Fruit fly (Drosophila melanogaster): ENCODE measurements around the gene CG14137.
A peak's percentile ranks its signal among the peaks of the same experiment; 100 is the strongest.

Gene CG14137

DNA sequence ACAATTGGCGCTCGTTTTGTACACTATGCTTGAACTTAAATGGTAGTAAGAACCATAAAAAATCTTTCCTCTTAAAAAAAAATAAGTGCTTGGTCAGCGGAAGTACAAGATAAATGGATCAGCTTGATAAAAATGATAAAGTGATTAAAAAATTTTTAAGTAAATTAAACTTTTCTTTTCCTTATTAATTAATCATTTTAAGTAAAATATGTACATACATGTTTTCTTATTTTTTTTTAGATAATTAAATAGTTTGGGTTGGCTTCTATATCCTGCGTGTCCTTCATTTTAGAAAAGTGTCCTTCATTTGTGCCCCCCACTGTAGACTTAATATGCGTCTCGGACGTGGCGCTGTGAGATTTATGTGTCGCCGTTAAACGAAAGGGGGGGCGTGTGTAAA, 43.2 kb downstream of the CG14137 start (continued):
- peak; percentile 44 for TF ChIP-seq CG18619 (GFP tag; optimal IDR thresholded peaks at IDR 0.05)
- no peak for TF ChIP-seq jing (GFP tag; optimal IDR thresholded peaks at IDR 0.05)
- TF ChIP-seq CG11695 (GFP tag; IDR thresholded peaks at IDR 0.05): 0 out of 3 replicates have a peak, but pooled peaks have one; percentile 13
- no peak for TF ChIP-seq cas (GFP tag; IDR thresholded peaks at IDR 0.05)
- no peak for TF ChIP-seq Six4 (GFP tag; optimal IDR thresholded peaks at IDR 0.05)
- no peak for TF ChIP-seq yki (optimal IDR thresholded peaks at IDR 0.05)
- no peak for TF ChIP-seq Dll (GFP tag; IDR thresholded peaks at IDR 0.05; ENCODE audit: partially characterized antibody)
- no peak for TF ChIP-seq CG12071 (GFP tag; optimal IDR thresholded peaks at IDR 0.05)
- no peak for TF ChIP-seq CG4730 (GFP tag; IDR thresholded peaks at IDR 0.05)
- no peak for TF ChIP-seq CG8359 (GFP tag; optimal IDR thresholded peaks at IDR 0.05; ENCODE audit: borderline replicate concordance)
- peak; percentile 30 for TF ChIP-seq Fer3 (tag; optimal IDR thresholded peaks at IDR 0.05)
- TF ChIP-seq sens-2 (GFP tag; IDR thresholded peaks at IDR 0.05): no peak
- TF ChIP-seq CG31441 (GFP tag; IDR thresholded peaks at IDR 0.05): peak; percentile 31; the same call in 1 of the 2 replicates
- no peak for TF ChIP-seq CG3163 (GFP tag; optimal IDR thresholded peaks at IDR 0.05)
- TF ChIP-seq CG15011 (GFP tag; optimal IDR thresholded peaks at IDR 0.05): peak; percentile 41
- TF ChIP-seq CG6175 (GFP tag; IDR thresholded peaks at IDR 0.05): peak; percentile 17; the same call in 1 of the 3 replicates
- TF ChIP-seq cg (GFP tag; optimal IDR thresholded peaks at IDR 0.05): no peak
- peak; percentile 7 for TF ChIP-seq pho (GFP tag; optimal IDR thresholded peaks at IDR 0.05)
- no peak for TF ChIP-seq CG10431 (GFP tag; optimal IDR thresholded peaks at IDR 0.05)
- TF ChIP-seq ac (GFP tag; optimal IDR thresholded peaks at IDR 0.05): no peak
- no peak for TF ChIP-seq CG17802 (tag; optimal IDR thresholded peaks at IDR 0.05)
- peak; percentile 41 for TF ChIP-seq caup (GFP tag; optimal IDR thresholded peaks at IDR 0.05; ENCODE audit: severe bottlenecking)
- no peak for TF ChIP-seq CG31388 (GFP tag; optimal IDR thresholded peaks at IDR 0.05)
- no peak for TF ChIP-seq CG4854 (GFP tag; optimal IDR thresholded peaks at IDR 0.05)
- TF ChIP-seq ab (GFP tag; optimal IDR thresholded peaks at IDR 0.05): no peak
- peak; percentile 64 for TF ChIP-seq Hand (GFP tag; optimal IDR thresholded peaks at IDR 0.05)
- no peak for TF ChIP-seq pita (GFP tag; optimal IDR thresholded peaks at IDR 0.05)
- no peak for TF ChIP-seq CG6654 (GFP tag; optimal IDR thresholded peaks at IDR 0.05)
- TF ChIP-seq Ets65A (GFP tag): peak; percentile 12
- TF ChIP-seq B-H2 (GFP tag; optimal IDR thresholded peaks at IDR 0.05): no peak
- TF ChIP-seq chif (GFP tag; optimal IDR thresholded peaks at IDR 0.05): no peak
- peak; percentile 57 for TF ChIP-seq CG7839 (tag; optimal IDR thresholded peaks at IDR 0.05)
- no peak for TF ChIP-seq hth (optimal IDR thresholded peaks at IDR 0.05)
- peak; percentile 11 for TF ChIP-seq Fer1 (GFP tag; optimal IDR thresholded peaks at IDR 0.05)
- TF ChIP-seq CG2129 (GFP tag; IDR thresholded peaks at IDR 0.05; ENCODE audit: partially characterized antibody): no peak
- no peak for TF ChIP-seq H2.0 (GFP tag; IDR thresholded peaks at IDR 0.05)
- peak in 1 of 2 experiments; percentile 24 for TF ChIP-seq dpn (GFP tag; optimal IDR thresholded peaks at IDR 0.05)
- TF ChIP-seq CG9932 (GFP tag; IDR thresholded peaks at IDR 0.05): peak; percentile 31; the same call in 1 of the 2 replicates
- TF ChIP-seq trh (GFP tag; optimal IDR thresholded peaks at IDR 0.05): no peak
- TF ChIP-seq CG2712 (tag; optimal IDR thresholded peaks at IDR 0.05): peak; percentile 11
- no peak for TF ChIP-seq Doc3 (GFP tag; IDR thresholded peaks at IDR 0.05; ENCODE audit: partially characterized antibody)
- no peak for TF ChIP-seq Mad (GFP tag; optimal IDR thresholded peaks at IDR 0.05)
- peak; percentile 31 for TF ChIP-seq fd3F (GFP tag; optimal IDR thresholded peaks at IDR 0.05)
- no peak for TF ChIP-seq CG1647 (GFP tag; optimal IDR thresholded peaks at IDR 0.05)
- no peak for TF ChIP-seq ro (GFP tag; IDR thresholded peaks at IDR 0.05)
- peak; percentile 24 for TF ChIP-seq lilli (GFP tag; optimal IDR thresholded peaks at IDR 0.05)
- TF ChIP-seq D19B (GFP tag; optimal IDR thresholded peaks at IDR 0.05): peak; percentile 7
- peak; percentile 47 for TF ChIP-seq CG2120 (GFP tag; optimal IDR thresholded peaks at IDR 0.05)
- peak; percentile 15 for TF ChIP-seq CG11504 (tag; optimal IDR thresholded peaks at IDR 0.05)
- TF ChIP-seq CG6689 (GFP tag; IDR thresholded peaks at IDR 0.05): no peak
- no peak for TF ChIP-seq btn (GFP tag; optimal IDR thresholded peaks at IDR 0.05)
- no peak for TF ChIP-seq Sin3A (optimal IDR thresholded peaks at IDR 0.05)

Measured in whole organism, embryonic.